Worm (Caenorhabditis elegans): ENCODE data around the gene T27F7.12.

T27F7.12 gene

ce11 chrII:5003660-5004059 is 13.8 kb downstream of the T27F7.12 start, which contains the start of gene F59A6.10:
TSS of gene F59A6.10 (plus strand) at chrII:5003960.
- TF ChIP-seq php-3 (GFP tag; IDR thresholded peaks at IDR 0.05) (no peak), nhr-77 (tag; optimal IDR thresholded peaks at IDR 0.05) (no peak), nhr-42 (GFP tag; IDR thresholded peaks at IDR 0.05) (no peak), lir-3 (tag; optimal IDR thresholded peaks at IDR 0.05) (no peak), nhr-11 (tag; optimal IDR thresholded peaks at IDR 0.05) (no peak), nhr-6 (tag; optimal IDR thresholded peaks at IDR 0.05) (no peak)

DNA sequence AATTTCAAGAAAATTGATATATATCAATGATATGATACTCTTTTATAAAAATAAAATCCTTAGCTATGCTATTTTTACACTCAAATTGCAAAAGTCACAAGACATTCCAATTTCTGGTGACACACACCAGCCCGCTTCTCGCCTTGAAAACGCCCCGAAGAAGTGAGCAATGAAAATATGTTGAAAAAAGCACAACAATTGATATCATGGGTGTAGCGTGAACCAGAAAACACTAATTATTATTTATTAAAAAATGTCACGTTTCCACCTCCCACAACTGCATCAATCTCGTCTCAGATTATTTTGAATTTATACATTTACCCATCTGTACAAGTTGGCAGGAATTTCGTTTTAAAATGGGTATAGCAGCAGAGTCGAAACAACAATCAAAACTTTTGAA is 14.9 kb downstream of the T27F7.12 start, which contains the start of gene F59A6.4:
TSS of gene F59A6.4 (plus strand) at position 301 of the 400 bp plus-strand sequence.
- TF ChIP-seq zip-2 (tag; optimal IDR thresholded peaks at IDR 0.05) (no peak), hlh-30 (tag; optimal IDR thresholded peaks at IDR 0.05; ENCODE audit: insufficient read depth) (no peak), ZK546.5 (tag; optimal IDR thresholded peaks at IDR 0.05) (no peak), fos-1 (tag; optimal IDR thresholded peaks at IDR 0.05) (no peak), egl-43 (GFP tag; IDR thresholded peaks at IDR 0.05) (no peak), madf-9 (GFP tag; conservative IDR thresholded peaks at IDR 0.05) (no peak), set-16 (GFP tag; IDR thresholded peaks at IDR 0.05) (no peak), nhr-102 (tag; optimal IDR thresholded peaks at IDR 0.05) (no peak), snpc-4 (tag; optimal IDR thresholded peaks at IDR 0.05) (no peak), lin-39 (tag; optimal IDR thresholded peaks at IDR 0.05) (no peak), saeg-2 (GFP tag; IDR thresholded peaks at IDR 0.05) (no peak), spr-1 (tag; optimal IDR thresholded peaks at IDR 0.05) (no peak)

ce11 chrII:5008033-5008432 is 18.1 kb downstream of the T27F7.12 start, which contains the start of gene F59A6.3:
TSS of gene F59A6.3 (plus strand) at chrII:5008333.
- TF ChIP-seq mep-1 (tag; optimal IDR thresholded peaks at IDR 0.05) (no peak), attf-4 (tag; optimal IDR thresholded peaks at IDR 0.05) (no peak), arid-1 (GFP tag; conservative IDR thresholded peaks at IDR 0.05) (no peak), nhr-11 (tag; optimal IDR thresholded peaks at IDR 0.05) (no peak), nhr-102 (tag; optimal IDR thresholded peaks at IDR 0.05) (no peak), hif-1 (tag; optimal IDR thresholded peaks at IDR 0.05) (no peak), mes-2 (tag; optimal IDR thresholded peaks at IDR 0.05; ENCODE audit: poor library complexity, severe bottlenecking) (no peak), sdz-12 (GFP tag; optimal IDR thresholded peaks at IDR 0.05) (no peak), lin-38 (GFP tag; IDR thresholded peaks at IDR 0.05) (no peak), ceh-28 (tag; optimal IDR thresholded peaks at IDR 0.05) (no peak), ceh-62 (tag; optimal IDR thresholded peaks at IDR 0.05) (no peak), spr-1 (tag; optimal IDR thresholded peaks at IDR 0.05) (no peak), lir-3 (tag; optimal IDR thresholded peaks at IDR 0.05) (no peak)

- TF ChIP-seq Y105C5A.15 (GFP tag; IDR thresholded peaks at IDR 0.05) (no peak), fos-1 (tag; optimal IDR thresholded peaks at IDR 0.05) (no peak), ZK546.5 (tag; optimal IDR thresholded peaks at IDR 0.05) (no peak), lin-38 (GFP tag; IDR thresholded peaks at IDR 0.05) (no peak), dpl-1 (GFP tag; optimal IDR thresholded peaks at IDR 0.05) (no peak), daf-19 (GFP tag; conservative IDR thresholded peaks at IDR 0.05) (no peak), ceh-28 (tag; optimal IDR thresholded peaks at IDR 0.05) (no peak), nhr-76 (tag; optimal IDR thresholded peaks at IDR 0.05) (no peak), hmg-1.1 (GFP tag; IDR thresholded peaks at IDR 0.05) (no peak), skn-1 (tag; optimal IDR thresholded peaks at IDR 0.05) (no peak), pha-4 (GFP tag; IDR thresholded peaks at IDR 0.05) (no peak), pha-4 (tag; optimal IDR thresholded peaks at IDR 0.05) (no peak), daf-16 (GFP tag; optimal IDR thresholded peaks at IDR 0.05) (no peak), daf-16 (tag; optimal IDR thresholded peaks at IDR 0.05) (no peak), arid-1 (GFP tag; conservative IDR thresholded peaks at IDR 0.05) (no peak), rbr-2 (tag; optimal IDR thresholded peaks at IDR 0.05) (no peak)
These were observed 22.1 kb downstream of the T27F7.12 start, which contains the start of gene F59A6.12 for ce11 chrII:5011978-5012377. TSS of gene F59A6.12 (minus strand) at chrII:5012078.

Measured in whole organism, L4 larva.